Fruit fly (Drosophila melanogaster) whole organism, pupa: ENCODE results near the gene CG15209.

Experiments used
- CG10348 ChIP-seq: fragments of 200-800 bp; sonication (Bioruptor generic); IDR thresholded peaks from 2 replicates; pipeline ENCODE4 v1.3.6; 2022; ENCODE audit warnings: missing biosample characterization, missing genetic modification characterization
- CG12605 ChIP-seq: fragments of 200-800 bp; sonication (Bioruptor generic); IDR thresholded peaks from 2 replicates; pipeline ENCODE4 v1.3.6; 2022; ENCODE audit warnings: missing biosample characterization, missing genetic modification characterization
- CG13204 ChIP-seq: fragments of 200-800 bp; sonication (Bioruptor generic); optimal IDR thresholded peaks from 2 replicates; lab custom pipeline; 2018; ENCODE audit warnings: missing biosample characterization, mild to moderate bottlenecking, missing genetic modification characterization, moderate library complexity
- CG14655 ChIP-seq: fragments of 200-800 bp; sonication (Bioruptor generic); optimal IDR thresholded peaks from 3 replicates; lab custom pipeline; 2017; ENCODE audit warnings: mild to moderate bottlenecking, missing biosample characterization, missing genetic modification reagents, missing genetic modification characterization
- CG15710 ChIP-seq: fragments of 200-800 bp; sonication (Bioruptor generic); optimal IDR thresholded peaks from 2 replicates; lab custom pipeline; 2018; ENCODE audit warnings: missing biosample characterization, mild to moderate bottlenecking, missing genetic modification characterization, moderate library complexity
- CG17806 ChIP-seq: fragments of 200-800 bp; sonication (Bioruptor generic); optimal IDR thresholded peaks from 2 replicates; lab custom pipeline; 2018; ENCODE audit warnings: missing biosample characterization, mild to moderate bottlenecking, missing genetic modification characterization, moderate library complexity
- CG32121 ChIP-seq: fragments of 200-800 bp; sonication (Bioruptor generic); IDR thresholded peaks from 2 replicates; pipeline ENCODE4 v1.3.6; 2022; ENCODE audit warnings: missing biosample characterization, missing genetic modification characterization
- CG34367 ChIP-seq: fragments of 200-800 bp; sonication (Bioruptor generic); optimal IDR thresholded peaks from 2 replicates; lab custom pipeline; 2018; ENCODE audit warnings: missing biosample characterization, mild to moderate bottlenecking, missing genetic modification characterization
- CG4496 ChIP-seq: fragments of 200-800 bp; sonication (Bioruptor generic); IDR thresholded peaks from 3 replicates; pipeline ENCODE4 v1.3.6; 2022; ENCODE audit warnings: missing biosample characterization, missing genetic modification characterization
- CG8159 ChIP-seq: fragments of 200-800 bp; sonication (Bioruptor generic); optimal IDR thresholded peaks from 3 replicates; lab custom pipeline; 2018; ENCODE audit warnings: missing biosample characterization, mild to moderate bottlenecking, missing genetic modification characterization, moderate library complexity
- CG8301 ChIP-seq: fragments of 200-800 bp; sonication (Bioruptor generic); optimal IDR thresholded peaks from 2 replicates; lab custom pipeline; 2018; ENCODE audit warnings: missing biosample characterization, mild to moderate bottlenecking, missing genetic modification characterization
- CG9948 ChIP-seq: fragments of 200-800 bp; sonication (Bioruptor generic); optimal IDR thresholded peaks from 2 replicates; lab custom pipeline; 2018; ENCODE audit warnings: missing biosample characterization, mild to moderate bottlenecking, missing genetic modification characterization, moderate library complexity
- D1 ChIP-seq: fragments of 200-800 bp; sonication (Bioruptor generic); optimal IDR thresholded peaks from 2 replicates; lab custom pipeline; 2018; ENCODE audit warnings: missing biosample characterization, mild to moderate bottlenecking, missing genetic modification characterization, moderate library complexity
- EcR ChIP-seq: fragments of 200-800 bp; sonication (Bioruptor generic); optimal IDR thresholded peaks from 3 replicates; lab custom pipeline; 2019; ENCODE audit warnings: missing biosample characterization, missing genetic modification characterization, mild to moderate bottlenecking, moderate library complexity, missing genetic modification reagents
- Ets98B ChIP-seq: fragments of 200-800 bp; sonication (Bioruptor generic); IDR thresholded peaks from 2 replicates; pipeline ENCODE4 v1.3.6; 2022; ENCODE audit warnings: missing biosample characterization, missing genetic modification characterization
- Pif1A ChIP-seq: fragments of 200-800 bp; sonication (Bioruptor generic); optimal IDR thresholded peaks from 3 replicates; lab custom pipeline; 2016; ENCODE audit warnings: missing biosample characterization, missing genetic modification characterization
- Pif1B ChIP-seq: fragments of 200-800 bp; sonication (Bioruptor generic); optimal IDR thresholded peaks from 3 replicates; lab custom pipeline; 2016; ENCODE audit warnings: missing biosample characterization, missing genetic modification characterization
- Snoo ChIP-seq: fragments of 200-800 bp; sonication (Bioruptor generic); optimal IDR thresholded peaks from 3 replicates; lab custom pipeline; 2017; ENCODE audit warnings: missing biosample characterization, mild to moderate bottlenecking, missing genetic modification characterization, inconsistent platforms
- fd96Ca ChIP-seq: fragments of 200-800 bp; sonication (Bioruptor generic); IDR thresholded peaks from 3 replicates; pipeline ENCODE4 v1.3.6; 2022; ENCODE audit warnings: missing biosample characterization, missing genetic modification characterization
- gl ChIP-seq: fragments of 200-800 bp; sonication (Bioruptor generic); optimal IDR thresholded peaks from 2 replicates; lab custom pipeline; 2018; ENCODE audit warnings: missing biosample characterization, mild to moderate bottlenecking, missing genetic modification characterization
- rn ChIP-seq: fragments of 200-800 bp; sonication (Bioruptor generic); IDR thresholded peaks from 2 replicates; pipeline ENCODE4 v1.3.6; 2022; ENCODE audit warnings: missing biosample characterization, missing genetic modification characterization

CG15209 gene

dm6 chrX:10882786-10883185 is 40.8 kb downstream of the CG15209 start:
- TF ChIP-seq CG4496 (GFP tag; lab: Robert Waterston, UW) = 0 out of 3 replicates have a peak, but pooled peaks have one; percentile 11
- TF ChIP-seq CG9948 (tag; lab: Kevin White, UChicago) = no peak
- TF ChIP-seq CG8159 (tag; lab: Kevin White, UChicago) = peak; percentile 6

- TF ChIP-seq CG17806 (tag; lab: Kevin White, UChicago) = no peak
- no peak for TF ChIP-seq CG34367 (tag; lab: Kevin White, UChicago)
- TF ChIP-seq Pif1A (GFP tag; lab: Kevin White, UChicago) = no peak
- no peak for TF ChIP-seq Ets98B
- no peak for TF ChIP-seq CG4496 (GFP tag; lab: Robert Waterston, UW)
Measured at dm6 chrX:10883740-10884139, 41.7 kb downstream of the CG15209 start.

dm6 chrX:10886418-10886817 is 44.4 kb downstream of the CG15209 start:
- TF ChIP-seq CG8159 (tag; lab: Kevin White, UChicago) (no peak), CG34367 (tag; lab: Kevin White, UChicago) (no peak), Ets98B (no peak)

dm6 chrX:10887643-10888042 is 45.6 kb downstream of the CG15209 start:
- TF ChIP-seq CG12605 (GFP tag; lab: Robert Waterston, UW) (no peak), CG14655 (GFP tag; lab: Kevin White, UChicago) (no peak), CG32121 (GFP tag; lab: Robert Waterston, UW) (no peak), CG13204 (GFP tag; lab: Kevin White, UChicago) (no peak), EcR (GFP tag; lab: Kevin White, UChicago) (no peak), Snoo (tag; lab: Kevin White, UChicago) (no peak), CG9948 (tag; lab: Kevin White, UChicago) (no peak), gl (tag; lab: Kevin White, UChicago) (no peak), CG8301 (tag; lab: Kevin White, UChicago) (no peak), Pif1A (GFP tag; lab: Kevin White, UChicago) (no peak), CG15710 (no peak), fd96Ca (no peak), CG34367 (tag; lab: Kevin White, UChicago) (no peak), CG17806 (tag; lab: Kevin White, UChicago) (no peak), CG10348 (no peak), D1 (tag; lab: Kevin White, UChicago) (no peak), CG8159 (tag; lab: Kevin White, UChicago) (no peak), Ets98B (no peak), rn (GFP tag; lab: Robert Waterston, UW) (no peak)

DNA sequence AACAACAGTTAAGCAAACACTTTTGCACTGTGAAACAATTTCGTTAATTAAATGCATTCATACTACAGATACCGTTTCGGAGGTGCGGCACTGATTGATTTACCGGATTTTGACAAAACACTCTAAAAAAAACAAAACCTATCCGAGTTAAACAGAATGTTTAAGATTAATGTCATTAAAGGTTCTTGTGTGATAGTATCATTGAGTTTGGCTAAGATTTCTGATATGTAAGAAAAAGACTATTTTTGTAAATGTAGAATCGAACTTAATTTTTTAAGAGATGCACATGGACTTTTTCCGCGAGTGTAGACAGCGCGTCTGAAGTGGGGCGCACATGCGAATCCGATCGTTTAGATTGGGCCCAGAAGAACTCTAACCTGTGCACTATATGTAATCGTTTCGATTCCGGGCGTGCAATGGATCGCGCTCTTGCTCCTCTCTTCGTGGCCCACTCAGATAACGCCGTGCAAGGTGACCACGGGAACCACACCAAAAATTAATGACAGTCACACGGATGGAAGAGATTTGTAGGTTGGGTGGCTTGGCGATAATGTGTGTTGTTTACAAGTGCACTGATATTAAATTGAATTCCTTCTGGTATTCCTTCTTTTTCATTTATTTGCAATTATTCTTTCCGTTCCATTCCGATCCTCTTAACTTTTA is 48.1 kb downstream of the CG15209 start:
- TF ChIP-seq CG9948 (tag; lab: Kevin White, UChicago) (no peak), CG32121 (GFP tag; lab: Robert Waterston, UW) (no peak), gl (tag; lab: Kevin White, UChicago) (no peak), CG14655 (GFP tag; lab: Kevin White, UChicago) (no peak), Pif1B (no peak), CG15710 (no peak), CG4496 (GFP tag; lab: Robert Waterston, UW) (no peak)

DNA sequence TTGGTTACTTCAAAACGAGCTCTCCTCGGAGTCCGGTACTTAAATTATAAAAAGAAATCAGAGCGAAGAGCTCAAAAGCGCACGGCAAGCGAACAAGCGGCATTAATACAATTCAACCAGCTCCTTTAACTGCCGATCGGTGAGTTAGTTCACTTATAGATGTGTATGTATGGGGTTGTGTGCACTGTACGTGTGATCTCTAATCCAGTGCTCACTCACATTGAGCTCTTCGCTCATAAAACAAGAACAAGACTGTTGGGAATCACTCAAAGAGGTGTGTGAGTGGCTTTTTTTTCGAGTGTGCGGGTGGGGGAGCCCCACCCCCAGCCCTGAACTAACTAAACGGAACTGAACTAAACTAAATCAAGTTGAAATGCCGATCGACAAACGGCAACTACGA is 49.1 kb downstream of the CG15209 start, which contains the start of gene Ork1:
TSS of gene Ork1 (minus strand) at position 101 of the 400 bp plus-strand sequence.
- TF ChIP-seq CG14655 (GFP tag; lab: Kevin White, UChicago) = no peak
- no peak for TF ChIP-seq gl (tag; lab: Kevin White, UChicago)
- TF ChIP-seq D1 (tag; lab: Kevin White, UChicago) = no peak
- no peak for TF ChIP-seq CG17806 (tag; lab: Kevin White, UChicago)
- TF ChIP-seq fd96Ca = no peak
- TF ChIP-seq CG15710 = no peak
- TF ChIP-seq CG13204 (GFP tag; lab: Kevin White, UChicago) = no peak
- no peak for TF ChIP-seq CG4496 (GFP tag; lab: Robert Waterston, UW)
- no peak for TF ChIP-seq Pif1B
- no peak for TF ChIP-seq EcR (GFP tag; lab: Kevin White, UChicago)
